Fruit fly (Drosophila melanogaster): Measurements from ENCODE around the gene Sfp70A4.

Gene Sfp70A4

DNA sequence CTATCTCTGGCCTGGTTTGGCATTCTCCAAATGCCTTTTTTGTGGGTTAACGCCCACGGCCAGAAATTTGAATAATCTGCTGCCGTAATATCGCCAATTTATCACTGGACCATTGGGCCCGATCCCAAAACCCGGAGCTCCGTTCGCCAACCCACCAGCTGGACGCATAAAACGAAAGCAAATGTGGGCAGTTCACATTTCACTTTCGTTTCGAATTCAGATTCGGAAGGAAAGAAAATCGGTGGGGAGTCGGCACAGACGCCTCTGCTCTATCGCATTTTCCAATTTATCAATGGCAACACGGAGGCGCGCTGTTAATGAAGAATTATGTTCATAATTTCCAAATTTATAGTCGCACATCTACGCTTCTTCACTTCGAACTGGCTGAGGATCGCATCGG lies 46.6 kb downstream of the Sfp70A4 start:
- TF ChIP-seq EcR (GFP tag; optimal IDR thresholded peaks at IDR 0.05) (no peak), CG17806 (tag; optimal IDR thresholded peaks at IDR 0.05) (no peak), Snoo (tag; optimal IDR thresholded peaks at IDR 0.05) (no peak), CG9948 (tag; optimal IDR thresholded peaks at IDR 0.05) (no peak), CG32121 (GFP tag; IDR thresholded peaks at IDR 0.05) (no peak), CG4496 (GFP tag; IDR thresholded peaks at IDR 0.05) (no peak), CG12605 (GFP tag; IDR thresholded peaks at IDR 0.05) (no peak), Pif1A (GFP tag; optimal IDR thresholded peaks at IDR 0.05) (no peak), Ets98B (GFP tag; IDR thresholded peaks at IDR 0.05) (no peak), rn (GFP tag; IDR thresholded peaks at IDR 0.05) (no peak), CG13204 (GFP tag; optimal IDR thresholded peaks at IDR 0.05) (no peak)

- TF ChIP-seq CG8159 (tag; optimal IDR thresholded peaks at IDR 0.05) (no peak), CG14655 (GFP tag; optimal IDR thresholded peaks at IDR 0.05) (no peak), Pif1B (GFP tag; optimal IDR thresholded peaks at IDR 0.05) (no peak), D1 (tag; optimal IDR thresholded peaks at IDR 0.05) (no peak), CG12605 (GFP tag; IDR thresholded peaks at IDR 0.05) (no peak), fd96Ca (GFP tag; IDR thresholded peaks at IDR 0.05) (no peak), CG13204 (GFP tag; optimal IDR thresholded peaks at IDR 0.05) (no peak), CG4496 (GFP tag; IDR thresholded peaks at IDR 0.05) (no peak), CG34367 (tag; optimal IDR thresholded peaks at IDR 0.05) (no peak), CG32121 (GFP tag; IDR thresholded peaks at IDR 0.05) (no peak), CG17806 (tag; optimal IDR thresholded peaks at IDR 0.05) (no peak), gl (tag; optimal IDR thresholded peaks at IDR 0.05) (no peak), CG9948 (tag; optimal IDR thresholded peaks at IDR 0.05) (no peak), Snoo (tag; optimal IDR thresholded peaks at IDR 0.05) (no peak), Pif1A (GFP tag; optimal IDR thresholded peaks at IDR 0.05) (no peak), Ets98B (GFP tag; IDR thresholded peaks at IDR 0.05) (no peak), CG10348 (GFP tag; IDR thresholded peaks at IDR 0.05) (no peak), CG15710 (tag; optimal IDR thresholded peaks at IDR 0.05) (no peak)
Measured at dm6 chr3L:13249374-13249773, 47.3 kb downstream of the Sfp70A4 start.

DNA sequence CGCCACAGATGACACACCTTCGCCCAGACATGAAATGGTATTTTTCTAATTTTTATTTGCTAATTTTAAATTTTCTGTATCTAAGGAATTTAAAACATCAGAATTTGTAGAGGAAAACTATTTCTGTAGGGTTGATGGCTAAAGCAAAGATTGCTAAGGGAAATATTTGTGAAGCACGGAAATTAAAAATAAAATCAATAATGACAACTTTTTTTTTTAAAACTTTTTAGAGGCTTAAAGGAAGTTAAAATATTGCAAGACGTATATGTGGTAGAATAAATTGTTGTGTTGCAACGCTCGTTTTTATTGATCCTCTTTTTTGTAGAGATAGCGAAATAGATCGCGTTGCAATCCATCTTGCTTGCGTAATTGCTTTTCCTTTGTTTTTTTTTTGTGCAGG lies 48.1 kb downstream of the Sfp70A4 start, which contains the start of gene CG32119:
CG32119 (minus strand) TSS at position 101 of the 400 bp plus-strand sequence.
- TF ChIP-seq Ets98B (GFP tag; IDR thresholded peaks at IDR 0.05) (no peak), Snoo (tag; optimal IDR thresholded peaks at IDR 0.05) (no peak), CG14655 (GFP tag; optimal IDR thresholded peaks at IDR 0.05) (no peak), CG9948 (tag; optimal IDR thresholded peaks at IDR 0.05) (no peak), gl (tag; optimal IDR thresholded peaks at IDR 0.05) (no peak), EcR (GFP tag; optimal IDR thresholded peaks at IDR 0.05) (no peak), D1 (tag; optimal IDR thresholded peaks at IDR 0.05) (no peak), CG10348 (GFP tag; IDR thresholded peaks at IDR 0.05) (no peak), fd96Ca (GFP tag; IDR thresholded peaks at IDR 0.05) (no peak), CG12605 (GFP tag; IDR thresholded peaks at IDR 0.05) (no peak), Pif1B (GFP tag; optimal IDR thresholded peaks at IDR 0.05) (no peak), CG34367 (tag; optimal IDR thresholded peaks at IDR 0.05) (no peak), CG15710 (tag; optimal IDR thresholded peaks at IDR 0.05) (no peak), CG13204 (GFP tag; optimal IDR thresholded peaks at IDR 0.05) (no peak), CG8301 (tag; optimal IDR thresholded peaks at IDR 0.05) (no peak), Pif1A (GFP tag; optimal IDR thresholded peaks at IDR 0.05) (no peak)

Data from whole organism, pupa.